Worm (Caenorhabditis elegans) whole organism, L1 larva: ENCODE data around the gene nop-1.

ENCODE experiments used
- aly-2 ChIP-seq: fragments of 150-350 bp; optimal IDR thresholded peaks from 2 replicates; lab custom pipeline; 2014; ENCODE audit warnings: missing biosample characterization, missing genetic modification characterization
- efl-3 ChIP-seq: fragments of 200-800 bp; sonication (Bioruptor generic); optimal IDR thresholded peaks from 2 replicates; lab custom pipeline; 2018; ENCODE audit warnings: mild to moderate bottlenecking, missing genetic modification characterization, missing compliant biosample characterization
- fkh-10 ChIP-seq: sonication (generic microtip); optimal IDR thresholded peaks from 2 replicates; lab custom pipeline; 2017; ENCODE audit warnings: missing biosample characterization, missing genetic modification reagents, missing genetic modification characterization
- nhr-12 ChIP-seq: sonication (generic microtip); optimal IDR thresholded peaks from 2 replicates; lab custom pipeline; 2017; ENCODE audit warnings: missing biosample characterization, missing genetic modification characterization
- nhr-77 ChIP-seq: fragments of 150-350 bp; optimal IDR thresholded peaks from 2 replicates; lab custom pipeline; 2014; ENCODE audit warnings: missing biosample characterization, missing genetic modification characterization

DNA sequence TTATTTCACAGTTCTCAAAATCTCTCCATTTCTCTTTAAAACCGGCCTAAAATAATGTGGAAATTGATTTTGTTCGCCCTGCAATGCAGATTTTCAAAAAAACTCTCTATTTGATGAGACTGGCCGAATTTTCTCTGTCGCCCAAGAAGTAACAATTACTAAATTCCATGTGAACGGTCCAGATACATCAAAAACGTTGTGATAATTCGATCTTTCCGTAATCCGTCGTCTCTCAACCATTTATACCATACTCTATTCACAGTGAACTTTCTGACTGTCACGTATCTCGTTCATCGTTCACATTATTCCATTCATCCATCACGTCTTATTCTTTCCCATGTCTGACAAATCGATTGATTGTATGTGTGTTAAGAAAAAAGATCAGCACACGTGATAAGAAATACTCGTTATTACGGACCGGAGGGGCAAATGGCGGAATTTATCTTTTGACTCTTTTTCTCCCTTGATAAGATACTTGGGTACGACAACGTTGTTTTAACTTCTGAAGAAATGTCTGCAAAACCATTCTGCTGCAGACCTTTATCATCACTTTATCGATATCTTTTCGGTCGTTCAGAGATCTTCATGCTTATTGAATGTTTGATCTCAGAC lies 37.3 kb upstream of the nop-1 start:
- no peak for TF ChIP-seq efl-3 (GFP tag; lab: Kevin White, UChicago)
- no peak for TF ChIP-seq nhr-12
- no peak for TF ChIP-seq nhr-77 (tag; lab: Kevin White, UChicago)
- no peak for TF ChIP-seq fkh-10 (GFP tag; lab: Kevin White, UChicago)
- no peak for TF ChIP-seq aly-2 (tag; lab: Kevin White, UChicago)
